Fruit fly (Drosophila melanogaster) whole organism, wandering third instar larva: Measurements from ENCODE around the gene NijB.

Experiments
- Abd-B ChIP-seq: fragments of >200 bp; optimal IDR thresholded peaks from 2 replicates; lab custom pipeline; 2017; ENCODE audit warnings: missing biosample characterization, missing genetic modification characterization
- CG32264 ChIP-seq: fragments of 200-800 bp; sonication (Bioruptor generic); optimal IDR thresholded peaks from 2 replicates; lab custom pipeline; 2016; ENCODE audit warnings: missing biosample characterization, missing genetic modification characterization
- CG9705 ChIP-seq: fragments of 200-800 bp; sonication (Bioruptor generic); optimal IDR thresholded peaks from 2 replicates; lab custom pipeline; 2018; ENCODE audit warnings: missing biosample characterization, mild to moderate bottlenecking, missing genetic modification characterization
- CrebA ChIP-seq: fragments of 200-800 bp; sonication (Bioruptor generic); optimal IDR thresholded peaks from 2 replicates; lab custom pipeline; 2016; ENCODE audit warnings: missing biosample characterization, mild to moderate bottlenecking, missing genetic modification characterization, borderline replicate concordance
- Dfd ChIP-seq: fragments of >200 bp; optimal IDR thresholded peaks from 2 replicates; lab custom pipeline; 2017; ENCODE audit warnings: missing biosample characterization, missing genetic modification characterization
- Dif ChIP-seq: fragments of 200-275, 200-300 bp; sonication (Bioruptor generic); optimal IDR thresholded peaks from 2 replicates; lab custom pipeline; 2018; ENCODE audit warnings: missing biosample characterization, missing genetic modification characterization; ENCODE audit not compliant: partially characterized antibody
- Hnf4 ChIP-seq: fragments of 200-800 bp; sonication (Bioruptor generic); optimal IDR thresholded peaks from 2 replicates; lab custom pipeline; 2016; ENCODE audit warnings: missing biosample characterization, mild to moderate bottlenecking, missing genetic modification characterization
- Hr83 ChIP-seq: fragments of 200-300 bp; sonication (Bioruptor generic); optimal IDR thresholded peaks from 2 replicates; lab custom pipeline; 2016; ENCODE audit warnings: missing biosample characterization, mild to moderate bottlenecking, missing genetic modification characterization, moderate library complexity; ENCODE audit not compliant: poor library complexity, severe bottlenecking
- Mio ChIP-seq: sonication (Bioruptor generic); optimal IDR thresholded peaks from 2 replicates; lab custom pipeline; 2016; ENCODE audit warnings: missing biosample characterization, missing genetic modification characterization
- Myc ChIP-seq: fragments of >200 bp; optimal IDR thresholded peaks from 2 replicates; lab custom pipeline; 2017
- N ChIP-seq: fragments of >200 bp; optimal IDR thresholded peaks from 2 replicates; lab custom pipeline; 2018; ENCODE audit warnings: missing biosample characterization, missing external identifiers, missing genetic modification characterization
- OdsH ChIP-seq: fragments of 200-800 bp; sonication (Bioruptor generic); optimal IDR thresholded peaks from 2 replicates; lab custom pipeline; 2016; ENCODE audit warnings: missing biosample characterization, mild to moderate bottlenecking, missing genetic modification characterization
- Rel ChIP-seq, 2 experiments: fragments of 200-800 bp; sonication (Bioruptor generic) in 1 of 2; optimal IDR thresholded peaks; 2 replicates in 1 of 2; 3 replicates in 1 of 2; lab custom pipeline; 2016 to 2019; ENCODE audit warnings: mild to moderate bottlenecking in 2 of 2, missing biosample characterization in 2 of 2, missing genetic modification characterization in 2 of 2, moderate library complexity in 1 of 2
- Sp1 ChIP-seq: fragments of 200-800 bp; sonication (Bioruptor generic); optimal IDR thresholded peaks from 3 replicates; lab custom pipeline; 2019; ENCODE audit warnings: missing biosample characterization, mild to moderate bottlenecking, missing genetic modification characterization, moderate library complexity
- Vsx2 ChIP-seq: fragments of 200-300, 225-300 bp; sonication (Bioruptor generic); optimal IDR thresholded peaks from 2 replicates; lab custom pipeline; 2018; ENCODE audit warnings: missing biosample characterization, missing genetic modification characterization; ENCODE audit not compliant: partially characterized antibody
- dl ChIP-seq, 2 experiments: fragments of 175-275, 200-275 bp in 1 of 2; fragments of 200-275 bp in 1 of 2; sonication (Bioruptor generic); optimal IDR thresholded peaks; lab custom pipeline; 2018; ENCODE audit warnings: mild to moderate bottlenecking in 2 of 2, missing biosample characterization in 2 of 2, missing genetic modification characterization in 2 of 2, moderate library complexity in 2 of 2; ENCODE audit not compliant: partially characterized antibody in 2 of 2, insufficient read depth in 1 of 2
- dmrt93B ChIP-seq: fragments of 200-800 bp; sonication (Bioruptor generic); optimal IDR thresholded peaks from 2 replicates; lab custom pipeline; 2018; ENCODE audit warnings: missing biosample characterization, mild to moderate bottlenecking, missing genetic modification characterization
- ey ChIP-seq: fragments of 200-800 bp; sonication (Bioruptor generic); optimal IDR thresholded peaks from 2 replicates; lab custom pipeline; 2016; ENCODE audit warnings: missing biosample characterization, missing genetic modification characterization
- foxo ChIP-seq, 2 experiments: fragments of 200-800 bp; sonication (Bioruptor generic); optimal IDR thresholded peaks; 2 replicates in 1 of 2; 3 replicates in 1 of 2; lab custom pipeline; 2016 to 2017; ENCODE audit warnings: missing biosample characterization in 2 of 2, missing genetic modification characterization in 2 of 2
- fru ChIP-seq: fragments of 200-800 bp; sonication (Bioruptor generic); optimal IDR thresholded peaks from 3 replicates; lab custom pipeline; 2016; ENCODE audit warnings: missing biosample characterization, mild to moderate bottlenecking, missing genetic modification characterization
- h ChIP-seq: fragments of 200-800 bp; sonication (Bioruptor generic); optimal IDR thresholded peaks from 3 replicates; lab custom pipeline; 2016; ENCODE audit warnings: missing biosample characterization, mild to moderate bottlenecking, missing genetic modification characterization
- jim ChIP-seq: fragments of 175-275, 200-325 bp; sonication (Bioruptor generic); optimal IDR thresholded peaks from 2 replicates; lab custom pipeline; 2016; ENCODE audit warnings: missing biosample characterization, mild to moderate bottlenecking, missing genetic modification characterization
- pan ChIP-seq: fragments of >200 bp; optimal IDR thresholded peaks from 2 replicates; lab custom pipeline; 2017
- rgr ChIP-seq: fragments of 200-800 bp; sonication (Bioruptor generic); optimal IDR thresholded peaks from 3 replicates; lab custom pipeline; 2016; ENCODE audit warnings: missing biosample characterization, mild to moderate bottlenecking, missing genetic modification characterization
- sage ChIP-seq: fragments of 200-800 bp; sonication (Bioruptor generic); optimal IDR thresholded peaks from 2 replicates; lab custom pipeline; 2016; ENCODE audit warnings: missing biosample characterization, mild to moderate bottlenecking, missing genetic modification characterization
- sv ChIP-seq: fragments of 200-800 bp; sonication (Bioruptor generic); optimal IDR thresholded peaks from 3 replicates; lab custom pipeline; 2016; ENCODE audit warnings: missing biosample characterization, missing genetic modification characterization
- tai ChIP-seq: sonication (Bioruptor generic); optimal IDR thresholded peaks from 2 replicates; lab custom pipeline; 2016; ENCODE audit warnings: missing biosample characterization, missing genetic modification characterization
- usp ChIP-seq: fragments of >200 bp; optimal IDR thresholded peaks from 2 replicates; lab custom pipeline; 2017; ENCODE audit warnings: missing biosample characterization, missing genetic modification characterization
- woc ChIP-seq: sonication (Bioruptor generic); optimal IDR thresholded peaks from 2 replicates; lab custom pipeline; 2016; ENCODE audit warnings: missing biosample characterization, mild to moderate bottlenecking, missing genetic modification characterization

NijB gene

dm6 chr3L:18891986-18892385 lies at the start of gene NijB:
Gene NijB (plus strand): TSS chr3L:18892383.
- TF ChIP-seq Hr83 (GFP tag; lab: Kevin White, UChicago) = no peak
- no peak for TF ChIP-seq Mio
- no peak for TF ChIP-seq Rel (GFP tag; optimal IDR thresholded peaks at IDR 0.05; lab: Kevin White, UChicago)
- TF ChIP-seq Rel (tag; optimal IDR thresholded peaks at IDR 0.05; lab: Kevin White, UChicago) = peak; percentile 69
- TF ChIP-seq jim = peak; percentile 19
- TF ChIP-seq sage (GFP tag; lab: Kevin White, UChicago) = peak; percentile 5
- TF ChIP-seq tai (GFP tag; lab: Kevin White, UChicago) = peak; percentile 27
- peak; percentile 6 for TF ChIP-seq Dif (GFP tag; lab: Kevin White, UChicago)
- TF ChIP-seq Myc (lab: Kevin White, UChicago) = peak; percentile 69

- TF ChIP-seq pan (lab: Kevin White, UChicago) = peak; percentile 8
- no peak for TF ChIP-seq usp (GFP tag; lab: Kevin White, UChicago)
- no peak for TF ChIP-seq Myc (lab: Kevin White, UChicago)
- TF ChIP-seq ey (GFP tag; lab: Kevin White, UChicago) = no peak
- no peak for TF ChIP-seq woc (GFP tag; lab: Kevin White, UChicago)
- TF ChIP-seq Hr83 (GFP tag; lab: Kevin White, UChicago) = no peak
Observed at dm6 chr3L:18845833-18846232, 46.4 kb upstream of the NijB start.

dm6 chr3L:18846233-18846271 lies 46.1 kb upstream of the NijB start, which contains the start of gene Indy:
Gene Indy (minus strand): TSS chr3L:18846267.
- TF ChIP-seq Vsx2 (GFP tag; lab: Kevin White, UChicago) = no peak

dm6 chr3L:18846272-18846741 lies 45.9 kb upstream of the NijB start:
- TF ChIP-seq CG32264 (GFP tag; lab: Kevin White, UChicago) = no peak
- no peak for TF ChIP-seq N (GFP tag; lab: Kevin White, UChicago)
- no peak for TF ChIP-seq OdsH (GFP tag; lab: Kevin White, UChicago)
- peak; percentile 2 for TF ChIP-seq woc (GFP tag; lab: Kevin White, UChicago)
- peak; percentile 70 for TF ChIP-seq Dif (GFP tag; lab: Kevin White, UChicago)
- peak in 1 of 2 experiments; percentile 55 for TF ChIP-seq dl (GFP tag; optimal IDR thresholded peaks at IDR 0.05; lab: Kevin White, UChicago; ENCODE audit: insufficient read depth in 1 of 2, partially characterized antibody in 2 of 2)
- peak; percentile 96 for TF ChIP-seq fru (GFP tag; lab: Kevin White, UChicago)
- no peak for TF ChIP-seq Vsx2 (GFP tag; lab: Kevin White, UChicago)
- TF ChIP-seq Hr83 (GFP tag; lab: Kevin White, UChicago) = no peak

dm6 chr3L:18848436-18848835 lies 43.7 kb upstream of the NijB start:
- TF ChIP-seq tai (GFP tag; lab: Kevin White, UChicago) (no peak), usp (GFP tag; lab: Kevin White, UChicago) (no peak), ey (GFP tag; lab: Kevin White, UChicago) (peak; percentile 18), Abd-B (GFP tag; lab: Kevin White, UChicago) (no peak), Hnf4 (peak; percentile 41), rgr (GFP tag; lab: Kevin White, UChicago) (no peak), Myc (lab: Kevin White, UChicago) (peak; percentile 64), CG9705 (GFP tag; lab: Kevin White, UChicago) (no peak), fru (GFP tag; lab: Kevin White, UChicago) (peak; percentile 52), sv (peak; percentile 44), foxo (GFP tag; optimal IDR thresholded peaks at IDR 0.05; lab: Kevin White, UChicago) (peak in 1 of 2 experiments; percentile 33), Mio (no peak), h (GFP tag; lab: Kevin White, UChicago) (peak; percentile 45), CrebA (peak; percentile 38)

- TF ChIP-seq Dfd (peak; percentile 56), sage (GFP tag; lab: Kevin White, UChicago) (no peak)
Observed at dm6 chr3L:18852223-18852622, 40.0 kb upstream of the NijB start.

- TF ChIP-seq h (GFP tag; lab: Kevin White, UChicago) (no peak), jim (no peak), pan (lab: Kevin White, UChicago) (no peak), Dif (GFP tag; lab: Kevin White, UChicago) (no peak), dmrt93B (no peak), usp (GFP tag; lab: Kevin White, UChicago) (no peak), woc (GFP tag; lab: Kevin White, UChicago) (no peak), Sp1 (GFP tag; lab: Kevin White, UChicago) (no peak), Myc (lab: Kevin White, UChicago) (no peak), sv (no peak)
- TF ChIP-seq, all 38 proteins: peak for 0
Observed at dm6 chr3L:18853439-18853838, 38.7 kb upstream of the NijB start.
